Worm (Caenorhabditis elegans) whole organism, L4 larva: Measurements from ENCODE around the gene nspg-9.

Source experiments
- Y5F2A.4 ChIP-seq: fragments of 200-800 bp; sonication (Bioruptor generic); optimal IDR thresholded peaks from 2 replicates; lab custom pipeline; 2018; ENCODE audit warnings: mild to moderate bottlenecking, missing genetic modification characterization, missing compliant biosample characterization
- ZK546.5 ChIP-seq, 2 experiments: sonication (generic microtip); optimal IDR thresholded peaks; 2 replicates each; lab custom pipeline; 2017; ENCODE audit warnings: missing biosample characterization in 2 of 2, missing genetic modification characterization in 2 of 2
- jun-1 ChIP-seq: fragments of 150-350 bp; optimal IDR thresholded peaks from 2 replicates; lab custom pipeline; 2014; ENCODE audit warnings: missing biosample characterization, missing genetic modification reagents, missing genetic modification characterization

DNA sequence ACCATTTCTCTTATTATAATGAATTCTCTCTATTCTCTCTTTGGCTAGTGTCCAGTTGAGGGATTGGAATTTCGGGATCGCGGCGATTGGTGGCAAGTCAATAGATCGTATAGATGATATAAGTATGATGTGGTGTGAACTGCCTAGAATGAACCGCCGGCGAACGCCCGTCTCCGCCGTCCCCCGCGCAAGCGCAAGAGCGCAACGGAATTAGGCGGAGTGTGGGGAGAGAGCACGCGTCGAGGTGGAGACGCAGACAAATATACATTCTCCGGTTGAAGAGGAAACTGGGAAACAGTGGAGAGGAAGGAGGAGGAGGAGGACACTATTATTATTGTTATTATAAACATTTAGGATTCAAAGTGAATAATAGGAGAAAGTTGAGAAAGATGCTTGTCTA lies 39.8 kb downstream of the nspg-9 start:
- TF ChIP-seq jun-1 (no peak), ZK546.5 (tag; optimal IDR thresholded peaks at IDR 0.05; lab: Kevin White, UChicago) (no peak), Y5F2A.4 (GFP tag; lab: Kevin White, UChicago) (no peak)
